Fruit fly (Drosophila melanogaster) whole organism, prepupa: ENCODE measurements around the gene MKP-4.

Experiments
- CG10669 ChIP-seq: fragments of 200-800 bp; sonication (Bioruptor generic); optimal IDR thresholded peaks from 3 replicates; lab custom pipeline; 2018; ENCODE audit warnings: missing biosample characterization, mild to moderate bottlenecking, missing genetic modification characterization, moderate library complexity
- CG11294 ChIP-seq: fragments of 200-800 bp; sonication (Bioruptor generic); IDR thresholded peaks from 2 replicates; pipeline ENCODE4 v1.3.6; 2022; ENCODE audit warnings: missing biosample characterization, missing genetic modification characterization
- CG11902 ChIP-seq: fragments of 200-800 bp; sonication (Bioruptor generic); optimal IDR thresholded peaks from 3 replicates; lab custom pipeline; 2016; ENCODE audit warnings: missing biosample characterization, missing genetic modification characterization
- CG15336 ChIP-seq: fragments of 200-800 bp; sonication (Bioruptor generic); IDR thresholded peaks from 2 replicates; pipeline ENCODE4 v1.3.6; 2022; ENCODE audit warnings: missing biosample characterization, missing genetic modification characterization
- CG1621 ChIP-seq: fragments of 200-800 bp; sonication (Bioruptor generic); optimal IDR thresholded peaks from 3 replicates; lab custom pipeline; 2018; ENCODE audit warnings: missing biosample characterization, mild to moderate bottlenecking, missing genetic modification characterization
- CG16779 ChIP-seq: fragments of 200-800 bp; sonication (Bioruptor generic); optimal IDR thresholded peaks from 3 replicates; lab custom pipeline; 2017; ENCODE audit warnings: missing biosample characterization, mild to moderate bottlenecking, missing genetic modification characterization
- CG3032 ChIP-seq: fragments of 200-800 bp; optimal IDR thresholded peaks from 2 replicates; lab custom pipeline; 2019; ENCODE audit warnings: missing biosample characterization, mild to moderate bottlenecking, missing genetic modification characterization, moderate library complexity
- CG31627 ChIP-seq: fragments of 200-800 bp; sonication (Bioruptor generic); optimal IDR thresholded peaks from 3 replicates; lab custom pipeline; 2016; ENCODE audit warnings: missing biosample characterization, missing genetic modification characterization
- CG34406 ChIP-seq: fragments of 200-800 bp; sonication (Bioruptor generic); optimal IDR thresholded peaks from 3 replicates; lab custom pipeline; 2016; ENCODE audit warnings: missing biosample characterization, missing genetic modification characterization
- CG6163 ChIP-seq: fragments of 200-800 bp; sonication (Bioruptor generic); IDR thresholded peaks from 3 replicates; pipeline ENCODE4 v1.3.6; 2022; ENCODE audit warnings: missing biosample characterization, missing genetic modification characterization
- CG6276 ChIP-seq: fragments of 200-800 bp; sonication (Bioruptor generic); optimal IDR thresholded peaks from 2 replicates; lab custom pipeline; 2017; ENCODE audit warnings: missing biosample characterization, mild to moderate bottlenecking, missing genetic modification characterization
- CG6792 ChIP-seq: fragments of 200-800 bp; sonication (Bioruptor generic); optimal IDR thresholded peaks from 3 replicates; lab custom pipeline; 2016; ENCODE audit warnings: missing biosample characterization, missing genetic modification characterization
- CG6808 ChIP-seq: fragments of 200-800 bp; sonication (Bioruptor generic); optimal IDR thresholded peaks from 3 replicates; lab custom pipeline; 2017; ENCODE audit warnings: missing biosample characterization, missing genetic modification characterization, mild to moderate bottlenecking, moderate library complexity, missing genetic modification reagents
- CG6854 ChIP-seq: fragments of 200-800 bp; sonication (Bioruptor generic); optimal IDR thresholded peaks from 2 replicates; lab custom pipeline; 2017; ENCODE audit warnings: missing biosample characterization, mild to moderate bottlenecking, missing genetic modification characterization
- CG7368 ChIP-seq: fragments of 200-800 bp; sonication (Bioruptor generic); optimal IDR thresholded peaks from 3 replicates; lab custom pipeline; 2016; ENCODE audit warnings: missing biosample characterization, missing genetic modification characterization
- CG8319 ChIP-seq: fragments of 200-800 bp; sonication (Bioruptor generic); optimal IDR thresholded peaks from 3 replicates; lab custom pipeline; 2016; ENCODE audit warnings: missing biosample characterization, missing genetic modification characterization
- Eip78C ChIP-seq: fragments of 200-800 bp; sonication (Bioruptor generic); peaks from one replicate; lab custom pipeline; 2016; ENCODE audit warnings: missing biosample characterization, missing genetic modification characterization
- Eip93F ChIP-seq: fragments of 200-800 bp; sonication (Bioruptor generic); optimal IDR thresholded peaks from 2 replicates; lab custom pipeline; 2016; ENCODE audit warnings: missing biosample characterization, mild to moderate bottlenecking, missing genetic modification characterization
- Ets21C ChIP-seq: fragments of 200-800 bp; sonication (Bioruptor generic); optimal IDR thresholded peaks from 3 replicates; lab custom pipeline; 2016; ENCODE audit warnings: missing biosample characterization, missing genetic modification characterization
- Hr39 ChIP-seq: fragments of 200-800 bp; sonication (Bioruptor generic); optimal IDR thresholded peaks from 2 replicates; lab custom pipeline; 2016; ENCODE audit warnings: missing biosample characterization, missing genetic modification characterization
- Lpt ChIP-seq: fragments of 200-800 bp; sonication (Bioruptor generic); optimal IDR thresholded peaks from 3 replicates; lab custom pipeline; 2016; ENCODE audit warnings: missing biosample characterization, missing genetic modification characterization
- Sox102F ChIP-seq: fragments of 200-800 bp; sonication (Bioruptor generic); optimal IDR thresholded peaks from 2 replicates; lab custom pipeline; 2016; ENCODE audit warnings: missing biosample characterization, mild to moderate bottlenecking, missing genetic modification characterization
- achi ChIP-seq: fragments of 200-800 bp; sonication (Bioruptor generic); optimal IDR thresholded peaks from 3 replicates; lab custom pipeline; 2016; ENCODE audit warnings: missing biosample characterization, missing genetic modification characterization
- acj6 ChIP-seq: fragments of 200-800 bp; sonication (Bioruptor generic); optimal IDR thresholded peaks from 3 replicates; lab custom pipeline; 2016; ENCODE audit warnings: missing biosample characterization, missing genetic modification characterization
- cyc ChIP-seq: fragments of 200-800 bp; sonication (Bioruptor generic); optimal IDR thresholded peaks from 3 replicates; lab custom pipeline; 2016; ENCODE audit warnings: missing biosample characterization, missing genetic modification characterization
- dsx ChIP-seq: fragments of 200-800 bp; optimal IDR thresholded peaks from 3 replicates; lab custom pipeline; 2019; ENCODE audit warnings: missing biosample characterization, mild to moderate bottlenecking, missing genetic modification characterization, moderate library complexity; ENCODE audit not compliant: poor library complexity, severe bottlenecking
- esn ChIP-seq: fragments of 200-800 bp; sonication (Bioruptor generic); optimal IDR thresholded peaks from 2 replicates; lab custom pipeline; 2016; ENCODE audit warnings: missing biosample characterization, mild to moderate bottlenecking, missing genetic modification characterization, moderate library complexity
- fkh ChIP-seq: fragments of 200-800 bp; sonication (Bioruptor generic); optimal IDR thresholded peaks from 3 replicates; lab custom pipeline; 2017; ENCODE audit warnings: missing biosample characterization, mild to moderate bottlenecking, missing genetic modification characterization, moderate library complexity
- lz ChIP-seq: fragments of 200-800 bp; sonication (Bioruptor generic); optimal IDR thresholded peaks from 3 replicates; lab custom pipeline; 2016; ENCODE audit warnings: missing biosample characterization, missing genetic modification characterization
- net ChIP-seq: fragments of 200-800 bp; sonication (Bioruptor generic); optimal IDR thresholded peaks from 3 replicates; lab custom pipeline; 2016; ENCODE audit warnings: missing biosample characterization, missing genetic modification characterization
- salr ChIP-seq, 2 experiments: fragments of 200-800 bp; sonication (Bioruptor generic); optimal IDR thresholded peaks; 3 replicates each; lab custom pipeline; 2016 to 2018; ENCODE audit warnings: missing biosample characterization in 2 of 2, missing genetic modification characterization in 2 of 2, mild to moderate bottlenecking in 1 of 2
- spab ChIP-seq: fragments of 200-800 bp; sonication (Bioruptor generic); optimal IDR thresholded peaks from 2 replicates; lab custom pipeline; 2017; ENCODE audit warnings: missing biosample characterization, mild to moderate bottlenecking, missing genetic modification characterization, missing genetic modification reagents
- ss ChIP-seq, 2 experiments: fragments of 200-800 bp; sonication (Bioruptor generic); optimal IDR thresholded peaks; 2 replicates in 1 of 2; 3 replicates in 1 of 2; lab custom pipeline; 2017 to 2018; ENCODE audit warnings: mild to moderate bottlenecking in 2 of 2, missing biosample characterization in 2 of 2, missing genetic modification characterization in 2 of 2, moderate library complexity in 1 of 2
- svp ChIP-seq: fragments of 200-800 bp; sonication (Bioruptor generic); peaks from one replicate; lab custom pipeline; 2016; ENCODE audit warnings: missing biosample characterization, missing genetic modification characterization
- topi ChIP-seq: fragments of 200-800 bp; sonication (Bioruptor generic); optimal IDR thresholded peaks from 3 replicates; lab custom pipeline; 2016; ENCODE audit warnings: missing biosample characterization, missing genetic modification characterization
- vri ChIP-seq: fragments of 200-800 bp; sonication (Bioruptor generic); optimal IDR thresholded peaks from 3 replicates; lab custom pipeline; 2016; ENCODE audit warnings: missing biosample characterization, mild to moderate bottlenecking, missing genetic modification characterization

MKP-4 gene

DNA sequence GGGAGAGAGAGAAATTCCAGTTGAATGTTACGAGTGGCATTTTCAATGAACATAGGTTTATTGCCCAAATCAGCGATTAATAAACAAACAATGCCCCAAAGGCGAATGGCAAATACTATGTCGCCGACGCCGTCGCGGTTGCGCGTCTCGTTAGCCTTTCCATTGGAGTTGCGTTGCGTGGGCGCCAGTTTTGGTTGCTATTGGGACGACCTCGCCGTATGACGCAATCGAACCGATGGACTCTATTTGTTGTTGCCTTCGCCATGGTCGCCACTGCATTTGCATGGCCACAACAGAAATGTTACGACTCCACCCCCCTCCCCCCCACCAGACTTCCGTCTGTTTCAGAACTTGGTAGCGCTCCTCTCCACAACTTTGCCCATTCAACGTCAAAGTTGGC is 16.4 kb upstream of the MKP-4 start:
- TF ChIP-seq achi (GFP tag; lab: Kevin White, UChicago) (no peak), Eip93F (GFP tag; lab: Kevin White, UChicago) (no peak), esn (GFP tag; lab: Kevin White, UChicago) (no peak), fkh (GFP tag; lab: Kevin White, UChicago) (no peak), CG7368 (no peak), Lpt (GFP tag; lab: Kevin White, UChicago) (no peak), CG3032 (tag; lab: Kevin White, UChicago) (no peak), Ets21C (GFP tag; lab: Kevin White, UChicago) (no peak), CG6163 (no peak), CG34406 (no peak), CG6276 (GFP tag; lab: Kevin White, UChicago) (no peak), CG11294 (GFP tag; lab: Robert Waterston, UW) (no peak), lz (GFP tag; lab: Kevin White, UChicago) (no peak), net (GFP tag; lab: Kevin White, UChicago) (no peak), CG6808 (GFP tag; lab: Kevin White, UChicago) (no peak)

DNA sequence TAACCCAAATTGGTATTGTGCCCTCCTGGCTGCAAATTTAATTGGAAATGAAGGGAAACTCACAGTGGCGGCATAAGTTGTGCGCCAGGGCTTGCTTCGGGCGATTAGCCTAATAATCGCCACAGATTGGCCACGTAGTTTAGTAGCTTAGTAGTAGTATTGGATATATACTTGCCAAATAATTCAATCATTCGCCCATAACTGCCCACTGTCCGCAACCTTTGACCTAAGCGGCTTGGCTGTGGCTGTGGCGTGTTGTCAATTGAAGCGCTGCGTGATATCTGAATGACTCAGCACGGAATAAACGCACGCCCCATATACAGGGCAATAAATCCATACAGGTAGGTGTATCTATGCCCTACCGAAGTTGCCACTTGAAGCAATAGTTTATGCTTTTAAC is 15.9 kb upstream of the MKP-4 start:
- TF ChIP-seq svp (GFP tag; lab: Kevin White, UChicago) (peak; percentile 77), CG11902 (GFP tag; lab: Kevin White, UChicago) (no peak)

DNA sequence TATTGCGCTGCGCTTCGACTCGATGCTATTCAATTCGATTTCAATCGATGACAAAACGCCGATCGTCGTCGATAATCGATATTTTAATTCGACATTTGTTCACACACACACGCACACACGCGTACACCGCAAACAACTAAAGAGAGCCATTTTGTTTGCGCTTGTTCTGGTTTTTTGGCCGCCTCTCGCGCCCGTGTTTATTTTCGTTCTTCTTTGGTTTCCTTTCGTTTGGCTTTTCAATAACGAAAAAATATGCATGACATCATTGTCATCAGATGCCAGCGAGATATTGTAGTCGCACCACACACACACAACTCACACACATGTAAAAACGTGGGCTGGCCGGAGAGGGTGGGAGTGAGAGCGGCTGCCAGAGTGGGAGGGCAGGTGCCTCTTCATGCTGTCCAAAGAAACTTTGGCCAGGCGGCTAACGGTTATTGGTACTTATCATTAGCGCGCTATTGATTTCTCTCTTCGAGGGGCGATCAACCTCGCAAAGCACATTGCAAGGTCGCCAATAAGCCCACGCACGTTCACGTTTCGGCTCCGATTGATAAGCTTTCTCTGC is 14.8 kb upstream of the MKP-4 start:
- TF ChIP-seq fkh (GFP tag; lab: Kevin White, UChicago) (peak; percentile 77), vri (peak; percentile 57), Eip78C (GFP tag; lab: Kevin White, UChicago) (peak; percentile 18), CG16779 (no peak), topi (GFP tag; lab: Kevin White, UChicago) (no peak)
- TF ChIP-seq, all 60 proteins: peak for 3

DNA sequence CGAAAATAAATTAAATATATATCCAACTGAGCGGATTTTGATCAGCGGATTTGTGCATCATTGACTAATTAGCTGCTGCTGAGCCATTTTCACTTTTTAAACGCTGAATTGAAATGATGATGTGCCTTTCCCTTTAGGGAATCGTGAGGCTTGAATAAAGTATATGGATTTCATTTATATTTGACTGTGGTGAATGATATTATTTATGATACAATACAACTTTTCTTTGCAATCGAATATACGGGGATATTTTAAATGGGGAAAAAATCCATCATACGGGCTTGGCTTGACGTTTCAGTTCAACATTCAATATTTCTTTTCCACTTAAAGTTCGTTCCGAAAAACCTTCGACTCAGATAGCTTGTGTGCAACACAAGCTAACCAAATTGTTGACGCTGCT is 11.7 kb upstream of the MKP-4 start, which contains the start of the genes Shawn and Tyler:
TSS of gene Shawn (plus strand) at position 301 of the 400 bp plus-strand sequence.
TSS of gene Tyler (plus strand) at position 301 of the 400 bp plus-strand sequence.
- TF ChIP-seq CG3032 (tag; lab: Kevin White, UChicago) (no peak), CG34406 (no peak)

DNA sequence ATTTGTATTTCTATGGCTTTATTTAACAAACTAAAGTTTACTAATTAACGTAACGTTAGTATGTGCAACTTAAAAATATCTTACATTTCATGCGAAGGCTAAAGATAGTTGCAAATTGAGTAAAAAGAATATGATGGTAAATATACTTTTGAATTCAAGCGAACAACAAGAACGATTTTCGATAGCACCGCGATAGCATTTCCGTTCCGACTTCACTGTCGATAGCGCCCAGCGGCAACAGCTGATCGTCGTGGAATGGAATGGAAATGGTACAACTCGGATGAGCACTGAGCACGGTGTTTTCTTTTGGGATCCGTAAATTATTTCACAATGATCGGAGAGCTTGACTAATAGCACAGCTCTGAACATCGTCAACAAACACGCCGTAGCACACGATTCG is 9.4 kb upstream of the MKP-4 start:
- TF ChIP-seq CG1621 (peak; percentile 63), lz (GFP tag; lab: Kevin White, UChicago) (peak; percentile 44), vri (no peak), CG8319 (no peak), Eip93F (GFP tag; lab: Kevin White, UChicago) (no peak), CG31627 (GFP tag; lab: Kevin White, UChicago) (no peak), esn (GFP tag; lab: Kevin White, UChicago) (peak; percentile 70), CG6792 (GFP tag; lab: Kevin White, UChicago) (peak; percentile 30), salr (GFP tag; optimal IDR thresholded peaks at IDR 0.05; lab: Kevin White, UChicago) (no peak), CG11294 (GFP tag; lab: Robert Waterston, UW) (no peak), dsx (GFP tag; lab: Kevin White, UChicago) (no peak), CG6163 (peak; percentile 56; the same call in 1 of the 3 replicates), CG34406 (peak; percentile 49), CG3032 (tag; lab: Kevin White, UChicago) (no peak), spab (GFP tag; lab: Kevin White, UChicago) (no peak), Sox102F (GFP tag; lab: Kevin White, UChicago) (no peak), ss (GFP tag; optimal IDR thresholded peaks at IDR 0.05; lab: Kevin White, UChicago) (no peak), CG6854 (peak; percentile 64), net (GFP tag; lab: Kevin White, UChicago) (no peak), fkh (GFP tag; lab: Kevin White, UChicago) (peak; percentile 29), CG15336 (no peak), acj6 (GFP tag; lab: Kevin White, UChicago) (no peak), CG10669 (GFP tag; lab: Kevin White, UChicago) (no peak), cyc (GFP tag; lab: Kevin White, UChicago) (peak; percentile 1), achi (GFP tag; lab: Kevin White, UChicago) (no peak), Hr39 (no peak)
